Fruit fly (Drosophila melanogaster) whole organism, embryonic: ENCODE results near the gene CG7766.

Experiments used
- CG10462 ChIP-seq: fragments of 200-800 bp; sonication (Bioruptor generic); optimal IDR thresholded peaks from 2 replicates; lab custom pipeline; 2016; ENCODE audit warnings: missing biosample characterization, missing genetic modification characterization
- CG10565 ChIP-seq: fragments of 200-800 bp; sonication (Bioruptor generic); optimal IDR thresholded peaks from 3 replicates; lab custom pipeline; 2016; ENCODE audit warnings: missing biosample characterization, mild to moderate bottlenecking, missing genetic modification characterization
- CG10654 ChIP-seq: fragments of 200-800 bp; sonication (Bioruptor generic); optimal IDR thresholded peaks from 2 replicates; lab custom pipeline; 2016; ENCODE audit warnings: missing biosample characterization, missing genetic modification characterization
- CG12659 ChIP-seq: fragments of 200-800 bp; sonication (Bioruptor generic); optimal IDR thresholded peaks from 3 replicates; lab custom pipeline; 2017; ENCODE audit warnings: mild to moderate bottlenecking, missing biosample characterization, missing genetic modification reagents, missing genetic modification characterization
- CG13424 ChIP-seq: fragments of 200-800 bp; sonication (Bioruptor generic); optimal IDR thresholded peaks from 2 replicates; lab custom pipeline; 2019; ENCODE audit warnings: missing biosample characterization, mild to moderate bottlenecking, missing genetic modification characterization, moderate library complexity
- CG13894 ChIP-seq: fragments of 200-800 bp; sonication (Bioruptor generic); optimal IDR thresholded peaks from 3 replicates; lab custom pipeline; 2018; ENCODE audit warnings: missing biosample characterization, mild to moderate bottlenecking, missing genetic modification characterization, moderate library complexity
- CG14965 ChIP-seq: fragments of 200-800 bp; sonication (Bioruptor generic); optimal IDR thresholded peaks from 2 replicates; lab custom pipeline; 2016; ENCODE audit warnings: missing biosample characterization, missing genetic modification characterization, borderline replicate concordance
- CG1603 ChIP-seq: fragments of 200-800 bp; sonication (Bioruptor generic); optimal IDR thresholded peaks from 2 replicates; lab custom pipeline; 2019; ENCODE audit warnings: missing biosample characterization, mild to moderate bottlenecking, missing genetic modification characterization, moderate library complexity
- CG16813 ChIP-seq: fragments of 200-800 bp; sonication (Bioruptor generic); IDR thresholded peaks from 3 replicates; pipeline ENCODE4 v1.3.6; 2022; ENCODE audit warnings: missing biosample characterization, missing genetic modification characterization; ENCODE audit not compliant: partially characterized antibody
- CG17186 ChIP-seq: fragments of 200-800 bp; sonication (Bioruptor generic); optimal IDR thresholded peaks from 3 replicates; lab custom pipeline; 2017; ENCODE audit warnings: missing biosample characterization, missing genetic modification reagents, missing genetic modification characterization
- CG17359 ChIP-seq: fragments of 200-800 bp; sonication (Bioruptor generic); optimal IDR thresholded peaks from 3 replicates; lab custom pipeline; 2018; ENCODE audit warnings: missing biosample characterization, mild to moderate bottlenecking, missing genetic modification characterization, moderate library complexity
- CG2875 ChIP-seq: fragments of 200-800 bp; sonication (Bioruptor generic); optimal IDR thresholded peaks from 2 replicates; lab custom pipeline; 2017; ENCODE audit warnings: missing biosample characterization, mild to moderate bottlenecking, missing genetic modification characterization, missing genetic modification reagents
- CG2889 ChIP-seq: fragments of 200-800 bp; sonication (Bioruptor generic); IDR thresholded peaks from 3 replicates; pipeline ENCODE4 v1.3.6; 2022; ENCODE audit warnings: missing biosample characterization, missing genetic modification characterization
- CG34422 ChIP-seq: fragments of 200-800 bp; sonication (Bioruptor generic); IDR thresholded peaks from 3 replicates; pipeline ENCODE4 v1.3.6; 2022; ENCODE audit warnings: missing biosample characterization, missing genetic modification characterization
- CG43689 ChIP-seq: fragments of 200-800 bp; sonication (Bioruptor generic); IDR thresholded peaks from 2 replicates; pipeline ENCODE4 v1.3.6; 2022; ENCODE audit warnings: missing biosample characterization, missing genetic modification characterization
- CG4404 ChIP-seq: fragments of 200-800 bp; sonication (Bioruptor generic); IDR thresholded peaks from 2 replicates; pipeline ENCODE4 v1.3.6; 2022; ENCODE audit warnings: missing biosample characterization, missing genetic modification characterization
- CG5953 ChIP-seq: fragments of 200-800 bp; sonication (Bioruptor generic); IDR thresholded peaks from 2 replicates; pipeline ENCODE4 v1.3.6; 2022; ENCODE audit warnings: missing biosample characterization, missing genetic modification characterization
- CG6272 ChIP-seq: fragments of 200-800 bp; sonication (Bioruptor generic); IDR thresholded peaks from 2 replicates; pipeline ENCODE4 v1.3.6; 2022; ENCODE audit warnings: missing biosample characterization, missing genetic modification characterization
- CG7928 ChIP-seq: fragments of 200-800 bp; sonication (Bioruptor generic); optimal IDR thresholded peaks from 2 replicates; lab custom pipeline; 2017; ENCODE audit warnings: missing biosample characterization, mild to moderate bottlenecking, missing genetic modification characterization
- CG7987 ChIP-seq: fragments of 200-800 bp; sonication (Bioruptor generic); optimal IDR thresholded peaks from 2 replicates; lab custom pipeline; 2018; ENCODE audit warnings: missing biosample characterization, mild to moderate bottlenecking, missing genetic modification characterization, moderate library complexity
- CG8281 ChIP-seq: fragments of 200-800 bp; sonication (Bioruptor generic); optimal IDR thresholded peaks from 2 replicates; lab custom pipeline; 2018; ENCODE audit warnings: missing biosample characterization, mild to moderate bottlenecking, missing genetic modification characterization, moderate library complexity
- CG8388 ChIP-seq: fragments of 200-800 bp; sonication (Bioruptor generic); optimal IDR thresholded peaks from 2 replicates; lab custom pipeline; 2019; ENCODE audit warnings: missing biosample characterization, mild to moderate bottlenecking, missing genetic modification characterization, moderate library complexity
- CG9609 ChIP-seq: fragments of 200-800 bp; sonication (Bioruptor generic); optimal IDR thresholded peaks from 3 replicates; lab custom pipeline; 2016; ENCODE audit warnings: missing biosample characterization, missing genetic modification characterization
- CTCF ChIP-seq: fragments of 200-800 bp; sonication (Bioruptor generic); optimal IDR thresholded peaks from 2 replicates; lab custom pipeline; 2017; ENCODE audit warnings: missing biosample characterization, mild to moderate bottlenecking, missing genetic modification characterization, moderate library complexity
- Doc3 ChIP-seq: fragments of 200-800 bp; sonication (Bioruptor generic); IDR thresholded peaks from 3 replicates; pipeline ENCODE4 v1.3.6; 2022; ENCODE audit warnings: missing biosample characterization, missing genetic modification characterization; ENCODE audit not compliant: partially characterized antibody
- ERR ChIP-seq: fragments of 200-800 bp; sonication (Bioruptor generic); optimal IDR thresholded peaks from 2 replicates; lab custom pipeline; 2016; ENCODE audit warnings: missing biosample characterization, missing genetic modification characterization
- H15 ChIP-seq: fragments of 200-800 bp; sonication (Bioruptor generic); IDR thresholded peaks from 3 replicates; pipeline ENCODE4 v1.3.6; 2022; ENCODE audit warnings: missing biosample characterization, missing genetic modification characterization
- HmgD ChIP-seq: fragments of 200-800 bp; sonication (Bioruptor generic); optimal IDR thresholded peaks from 3 replicates; lab custom pipeline; 2016; ENCODE audit warnings: missing biosample characterization, missing genetic modification characterization
- Lhr ChIP-seq: fragments of 200-800 bp; sonication (Bioruptor generic); optimal IDR thresholded peaks from 3 replicates; lab custom pipeline; 2017; ENCODE audit warnings: mild to moderate bottlenecking, missing biosample characterization, missing genetic modification reagents, missing genetic modification characterization
- Poxn ChIP-seq: fragments of 200-800 bp; sonication (Bioruptor generic); IDR thresholded peaks from 2 replicates; pipeline ENCODE4 v1.3.6; 2022; ENCODE audit warnings: missing biosample characterization, missing genetic modification characterization
- crp ChIP-seq, 2 experiments: fragments of 200-800 bp; sonication (Bioruptor generic); optimal IDR thresholded peaks; 2 replicates in 1 of 2; 3 replicates in 1 of 2; lab custom pipeline; 2017; ENCODE audit warnings: missing biosample characterization in 2 of 2, missing genetic modification characterization in 2 of 2, mild to moderate bottlenecking in 1 of 2, moderate library complexity in 1 of 2
- dan ChIP-seq: fragments of 200-800 bp; sonication (Bioruptor generic); IDR thresholded peaks from 2 replicates; pipeline ENCODE4 v1.3.6; 2022; ENCODE audit warnings: missing biosample characterization, missing genetic modification characterization
- dm ChIP-seq: fragments of 200-800 bp; sonication (Bioruptor generic); optimal IDR thresholded peaks from 3 replicates; lab custom pipeline; 2016; ENCODE audit warnings: missing biosample characterization, missing genetic modification characterization
- dysf ChIP-seq: fragments of 200-800 bp; sonication (Bioruptor generic); IDR thresholded peaks from 3 replicates; pipeline ENCODE4 v1.3.6; 2022; ENCODE audit warnings: missing biosample characterization, missing genetic modification characterization
- emc ChIP-seq: fragments of 200-800 bp; sonication (Bioruptor generic); optimal IDR thresholded peaks from 2 replicates; lab custom pipeline; 2016; ENCODE audit warnings: missing biosample characterization, missing genetic modification characterization
- gt ChIP-seq: fragments of 200-800 bp; sonication (Bioruptor generic); IDR thresholded peaks from 2 replicates; pipeline ENCODE4 v1.3.6; 2022; ENCODE audit warnings: missing biosample characterization, missing genetic modification characterization
- ham ChIP-seq: fragments of 200-800 bp; sonication (Bioruptor generic); IDR thresholded peaks from 2 replicates; pipeline ENCODE4 v1.3.6; 2022; ENCODE audit warnings: missing biosample characterization, missing genetic modification characterization
- inv ChIP-seq: fragments of 200-800 bp; sonication (Bioruptor generic); IDR thresholded peaks from 2 replicates; pipeline ENCODE4 v1.3.6; 2022; ENCODE audit warnings: missing biosample characterization, missing genetic modification characterization; ENCODE audit not compliant: partially characterized antibody
- jumu ChIP-seq: fragments of 200-800 bp; sonication (Bioruptor generic); optimal IDR thresholded peaks from 3 replicates; lab custom pipeline; 2016; ENCODE audit warnings: missing biosample characterization, missing genetic modification characterization
- mld ChIP-seq: fragments of 200-800 bp; sonication (Bioruptor generic); IDR thresholded peaks from 3 replicates; pipeline ENCODE4 v1.3.6; 2022; ENCODE audit warnings: missing biosample characterization, missing genetic modification characterization; ENCODE audit not compliant: partially characterized antibody
- p53 ChIP-seq: fragments of 200-800 bp; sonication (Bioruptor generic); optimal IDR thresholded peaks from 2 replicates; lab custom pipeline; 2016; ENCODE audit warnings: missing biosample characterization, missing genetic modification characterization
- sim ChIP-seq: fragments of 200-800 bp; sonication (Bioruptor generic); IDR thresholded peaks from 2 replicates; pipeline ENCODE4 v1.3.6; 2022; ENCODE audit warnings: missing biosample characterization, missing genetic modification characterization
- sna ChIP-seq: fragments of 200-800 bp; sonication (Bioruptor generic); IDR thresholded peaks from 2 replicates; pipeline ENCODE4 v1.3.6; 2022; ENCODE audit warnings: missing biosample characterization, missing genetic modification characterization; ENCODE audit not compliant: partially characterized antibody
- tio ChIP-seq: fragments of 200-800 bp; sonication (Bioruptor generic); optimal IDR thresholded peaks from 2 replicates; lab custom pipeline; 2017; ENCODE audit warnings: missing biosample characterization, missing genetic modification characterization, inconsistent platforms
- tna ChIP-seq: fragments of 200-800 bp; sonication (Bioruptor generic); IDR thresholded peaks from 2 replicates; pipeline ENCODE4 v1.3.6; 2022; ENCODE audit warnings: missing biosample characterization, missing genetic modification characterization; ENCODE audit not compliant: partially characterized antibody
- tx ChIP-seq: fragments of 200-800 bp; sonication (Bioruptor generic); optimal IDR thresholded peaks from 2 replicates; lab custom pipeline; 2016; ENCODE audit warnings: missing biosample characterization, missing genetic modification characterization
- unpg ChIP-seq: fragments of 200-800 bp; sonication (Bioruptor generic); optimal IDR thresholded peaks from 3 replicates; lab custom pipeline; 2018; ENCODE audit warnings: missing biosample characterization, mild to moderate bottlenecking, missing genetic modification characterization, moderate library complexity
- z ChIP-seq: fragments of 200-800 bp; sonication (Bioruptor generic); IDR thresholded peaks from 3 replicates; pipeline ENCODE4 v1.3.6; 2022; ENCODE audit warnings: missing biosample characterization, missing genetic modification characterization

CG7766 gene

DNA sequence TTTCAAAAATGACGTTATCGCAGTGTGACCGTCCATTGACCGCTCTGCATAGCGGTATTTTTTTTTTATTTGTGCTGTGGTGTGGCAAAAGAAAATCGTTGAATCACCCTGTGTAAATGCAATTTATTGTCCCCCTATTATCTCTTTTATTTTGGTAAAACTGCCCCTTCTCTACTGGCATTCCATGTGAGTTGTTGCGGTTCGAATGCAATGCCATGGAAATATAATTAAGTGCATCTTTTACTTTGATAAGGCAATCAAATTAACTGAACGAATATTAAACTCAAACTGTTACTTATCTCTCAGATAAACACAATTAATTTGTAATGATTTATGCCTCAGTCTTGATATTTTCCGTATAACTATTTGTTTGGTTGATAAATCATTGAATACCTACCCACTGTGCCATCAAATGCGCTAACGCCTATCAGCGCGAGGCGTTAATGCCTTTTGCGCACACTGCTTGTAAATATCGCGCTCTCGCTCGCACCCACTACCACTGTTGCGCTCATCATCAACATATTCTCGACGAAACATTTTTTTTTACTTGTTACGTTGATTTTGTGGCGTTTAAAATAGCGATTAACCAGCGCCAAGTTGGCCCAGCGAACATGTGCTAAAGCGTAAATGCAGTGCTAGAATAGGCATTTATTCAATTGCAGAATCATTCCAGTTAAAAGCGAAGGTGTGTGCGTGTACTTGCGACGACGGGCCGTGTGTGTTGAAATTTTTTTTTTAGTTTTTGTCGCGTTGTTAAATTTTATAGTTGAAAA lies 5.7 kb upstream of the CG7766 start (continued):
- TF ChIP-seq CG8281 (tag; lab: Kevin White, UChicago) (no peak), Doc3 (GFP tag; lab: Robert Waterston, UW) (no peak), ham (no peak), CG7987 (GFP tag; lab: Kevin White, UChicago) (no peak), dan (GFP tag; lab: Robert Waterston, UW) (no peak), crp (GFP tag; optimal IDR thresholded peaks at IDR 0.05; lab: Kevin White, UChicago) (peak in 1 of 2 experiments; percentile 18), CG10565 (no peak), tna (no peak), gt (GFP tag; lab: Robert Waterston, UW) (no peak), CG2889 (GFP tag; lab: Robert Waterston, UW) (no peak), CG8388 (GFP tag; lab: Kevin White, UChicago) (peak; percentile 47), mld (GFP tag; lab: Robert Waterston, UW) (no peak), jumu (GFP tag; lab: Kevin White, UChicago) (peak; percentile 45), CTCF (GFP tag; lab: Kevin White, UChicago) (no peak), tx (peak; percentile 53), p53 (peak; percentile 40), CG17186 (GFP tag; lab: Kevin White, UChicago) (peak; percentile 10), ERR (GFP tag; lab: Kevin White, UChicago) (no peak), CG16813 (GFP tag; lab: Robert Waterston, UW) (0 out of 3 replicates have a peak, but pooled peaks have one; percentile 15), Lhr (GFP tag; lab: Kevin White, UChicago) (peak; percentile 61), inv (GFP tag; lab: Robert Waterston, UW) (peak; percentile 38; the same call in 1 of the 2 replicates), unpg (GFP tag; lab: Kevin White, UChicago) (peak; percentile 51), Poxn (GFP tag; lab: Robert Waterston, UW) (no peak), CG7928 (GFP tag; lab: Kevin White, UChicago) (no peak), dysf (peak; percentile 60; the same call in 2 of the 3 replicates), emc (GFP tag; lab: Kevin White, UChicago) (peak; percentile 4), CG14965 (no peak), CG4404 (GFP tag; lab: Robert Waterston, UW) (peak; percentile 45), CG43689 (GFP tag; lab: Robert Waterston, UW) (no peak), sna (0 out of 2 replicates have a peak, but pooled peaks have one; percentile 15), H15 (GFP tag; lab: Robert Waterston, UW) (no peak), CG2875 (no peak), CG1603 (tag; lab: Kevin White, UChicago) (peak; percentile 66), CG9609 (peak; percentile 45), CG12659 (GFP tag; lab: Kevin White, UChicago) (peak; percentile 68), CG13894 (tag; lab: Kevin White, UChicago) (no peak), sim (GFP tag; lab: Robert Waterston, UW) (no peak), CG5953 (no peak), CG13424 (tag; lab: Kevin White, UChicago) (peak; percentile 32), tio (GFP tag; lab: Kevin White, UChicago) (peak; percentile 78), CG34422 (GFP tag; lab: Robert Waterston, UW) (0 out of 3 replicates have a peak, but pooled peaks have one; percentile 41), dm (GFP tag; lab: Kevin White, UChicago) (peak; percentile 25), CG10654 (GFP tag; lab: Kevin White, UChicago) (peak; percentile 19), HmgD (GFP tag; lab: Kevin White, UChicago) (peak; percentile 52), CG6272 (GFP tag; lab: Robert Waterston, UW) (no peak; the same call in 1 of the 2 replicates), CG17359 (tag; lab: Kevin White, UChicago) (peak; percentile 4), z (no peak), CG10462 (no peak)
